Worm (Caenorhabditis elegans): Measurements from ENCODE around the gene hpo-12.

hpo-12 gene

DNA sequence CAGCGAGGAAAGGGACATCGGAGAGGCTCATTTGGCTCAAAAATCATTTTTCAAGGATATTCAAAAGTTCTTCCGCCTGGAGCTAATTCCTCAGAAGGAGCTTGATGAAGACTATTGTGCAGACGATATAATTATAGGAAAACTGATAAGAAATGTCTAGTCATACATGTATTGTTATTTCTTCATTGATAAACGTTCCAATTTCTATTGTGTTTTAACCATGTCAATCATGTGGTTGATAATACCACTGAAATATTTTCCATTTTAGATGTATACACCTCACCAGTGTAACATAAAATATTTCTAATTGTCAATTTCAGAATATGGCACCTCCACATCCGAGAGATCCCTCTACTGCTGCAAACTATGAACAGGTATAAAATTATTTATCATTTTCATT lies 3.6 kb upstream of the hpo-12 start, which contains the start of gene ltah-1.1:
TSS of gene ltah-1.1 (plus strand) at position 283 of the 400 bp plus-strand sequence.
- TF ChIP-seq lin-39 (tag; optimal IDR thresholded peaks at IDR 0.05) (no peak), nhr-76 (tag; optimal IDR thresholded peaks at IDR 0.05) (no peak), rnt-1 (tag; optimal IDR thresholded peaks at IDR 0.05) (no peak), nhr-71 (tag; optimal IDR thresholded peaks at IDR 0.05) (no peak), ztf-4 (tag; optimal IDR thresholded peaks at IDR 0.05) (no peak), unc-30 (tag; optimal IDR thresholded peaks at IDR 0.05) (no peak), aly-2 (tag; optimal IDR thresholded peaks at IDR 0.05) (no peak)

DNA sequence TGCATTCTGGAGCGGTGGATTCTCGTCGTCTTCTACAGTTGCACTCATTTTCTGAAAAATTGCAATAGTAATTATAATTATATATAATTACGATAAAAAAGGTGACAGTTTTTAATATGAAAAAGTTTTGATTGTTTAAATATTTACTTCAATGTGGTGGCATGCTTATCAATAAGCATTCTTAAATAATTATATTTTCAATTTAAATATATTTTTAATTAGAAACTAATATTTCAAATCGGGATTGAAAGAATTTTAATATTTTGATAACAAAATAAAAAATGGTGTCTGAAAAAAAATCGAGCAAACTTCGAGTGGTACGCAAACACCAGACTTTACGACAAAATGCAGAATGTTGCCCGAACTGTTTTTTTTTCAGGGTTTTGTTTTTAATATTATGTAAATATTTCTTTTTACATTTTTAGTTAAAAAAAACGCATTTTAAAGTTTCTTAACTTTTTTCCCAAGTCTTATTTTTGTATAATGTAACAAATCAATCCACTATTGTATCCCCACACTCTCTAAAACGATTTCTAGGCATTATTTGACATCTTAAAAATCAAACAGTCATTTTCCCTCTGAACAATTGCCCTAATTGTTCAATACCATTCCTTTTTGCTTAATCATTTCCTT lies 700 bp upstream of the hpo-12 start, which contains the start of the genes C42C1.12 and C42C1.19:
TSS of gene C42C1.12 (minus strand) at position 51 of the 633 bp plus-strand sequence.
TSS of gene C42C1.19 (plus strand) at position 583 of the 633 bp plus-strand sequence.
- TF ChIP-seq tbx-2 (tag; optimal IDR thresholded peaks at IDR 0.05) (no peak), zag-1 (tag; optimal IDR thresholded peaks at IDR 0.05) (no peak), nhr-71 (tag; optimal IDR thresholded peaks at IDR 0.05) (no peak), sup-37 (GFP tag; optimal IDR thresholded peaks at IDR 0.05) (no peak), mab-9 (GFP tag; IDR thresholded peaks at IDR 0.05) (no peak), nhr-85 (tag) (no peak), dsc-1 (tag; optimal IDR thresholded peaks at IDR 0.05) (no peak), dpl-1 (GFP tag; optimal IDR thresholded peaks at IDR 0.05) (peak in 1 of 3 experiments; percentile 39), F16B12.6 (tag; optimal IDR thresholded peaks at IDR 0.05) (peak; percentile 82), hlh-4 (tag; optimal IDR thresholded peaks at IDR 0.05) (no peak), ztf-4 (tag; optimal IDR thresholded peaks at IDR 0.05) (no peak), xbp-1 (tag; optimal IDR thresholded peaks at IDR 0.05) (peak; percentile 32), nhr-84 (tag; optimal IDR thresholded peaks at IDR 0.05) (no peak), nhr-20 (tag; optimal IDR thresholded peaks at IDR 0.05) (no peak), swsn-7 (tag; optimal IDR thresholded peaks at IDR 0.05) (peak; percentile 3), elt-3 (tag; optimal IDR thresholded peaks at IDR 0.05) (no peak), sptf-1 (tag; optimal IDR thresholded peaks at IDR 0.05) (no peak), ceh-8 (GFP tag; optimal IDR thresholded peaks at IDR 0.05) (no peak), fos-1 (tag; optimal IDR thresholded peaks at IDR 0.05) (no peak), nhr-237 (tag; optimal IDR thresholded peaks at IDR 0.05) (no peak), pqm-1 (tag; optimal IDR thresholded peaks at IDR 0.05) (no peak), snpc-4 (tag; optimal IDR thresholded peaks at IDR 0.05) (no peak), pag-3 (tag; optimal IDR thresholded peaks at IDR 0.05; ENCODE audit: borderline replicate concordance, insufficient read depth) (no peak), unc-62 (GFP tag; optimal IDR thresholded peaks at IDR 0.05) (no peak), hlh-17 (GFP tag; optimal IDR thresholded peaks at IDR 0.05; ENCODE audit: borderline replicate concordance) (no peak), nhr-47 (tag; optimal IDR thresholded peaks at IDR 0.05) (no peak), hpl-2 (GFP tag; optimal IDR thresholded peaks at IDR 0.05) (no peak), grh-1 (GFP tag; IDR thresholded peaks at IDR 0.05) (no peak), fkh-4 (tag; optimal IDR thresholded peaks at IDR 0.05; ENCODE audit: borderline replicate concordance) (no peak), lin-14 (GFP tag; optimal IDR thresholded peaks at IDR 0.05) (no peak), mdl-1 (tag; optimal IDR thresholded peaks at IDR 0.05) (no peak), nhr-12 (tag; optimal IDR thresholded peaks at IDR 0.05) (no peak), unc-130 (tag; optimal IDR thresholded peaks at IDR 0.05) (no peak), ceh-88 (GFP tag; IDR thresholded peaks at IDR 0.05) (no peak), ceh-63 (GFP tag; optimal IDR thresholded peaks at IDR 0.05) (no peak), nhr-28 (tag; optimal IDR thresholded peaks at IDR 0.05) (no peak), blmp-1 (tag; optimal IDR thresholded peaks at IDR 0.05) (peak; percentile 15), efl-1 (optimal IDR thresholded peaks at IDR 0.05) (peak; percentile 1 to 30), efl-1 (GFP tag; optimal IDR thresholded peaks at IDR 0.05 in 1 of 2) (peak in 1 of 2 experiments; percentile 45), C34B4.2 (tag; optimal IDR thresholded peaks at IDR 0.05) (no peak), unc-98 (GFP tag; IDR thresholded peaks at IDR 0.05) (no peak), ceh-90 (tag; optimal IDR thresholded peaks at IDR 0.05) (no peak), lsy-2 (tag; optimal IDR thresholded peaks at IDR 0.05) (peak; percentile 54 to 61), ets-5 (GFP tag; IDR thresholded peaks at IDR 0.05) (no peak), egl-27 (tag; optimal IDR thresholded peaks at IDR 0.05) (no peak), rnt-1 (tag; optimal IDR thresholded peaks at IDR 0.05) (no peak), nhr-11 (tag; optimal IDR thresholded peaks at IDR 0.05) (no peak)
